Worm (Caenorhabditis elegans) whole organism, L4 larva: ENCODE results near the gene T12B5.15.

ENCODE experiments used
- fos-1 ChIP-seq: fragments of 150-350 bp; optimal IDR thresholded peaks from 2 replicates; lab custom pipeline; 2014; ENCODE audit warnings: missing biosample characterization, missing genetic modification characterization
- lir-3 ChIP-seq: sonication (generic microtip); optimal IDR thresholded peaks from 2 replicates; lab custom pipeline; 2016; ENCODE audit warnings: mild to moderate bottlenecking, missing genetic modification characterization, missing compliant biosample characterization
- mdl-1 ChIP-seq, 2 experiments: fragments of 150-350 bp in 1 of 2; sonication (generic microtip) in 1 of 2; optimal IDR thresholded peaks; 2 replicates each; lab custom pipeline; 2014 to 2017; ENCODE audit warnings: missing biosample characterization in 2 of 2, missing genetic modification characterization in 2 of 2
- mxl-2 ChIP-seq: fragments of 200-800 bp; sonication (Bioruptor generic); conservative IDR thresholded peaks from 2 replicates; pipeline ENCODE4 v1.3.6; 2022; ENCODE audit warnings: missing genetic modification reagents, missing genetic modification characterization, missing compliant biosample characterization
- pha-4 ChIP-seq, 2 experiments: fragments of 150-350 bp in 1 of 2; fragments of 200-800 bp in 1 of 2; sonication (Bioruptor generic) in 1 of 2; IDR thresholded peaks in 1 of 2; optimal IDR thresholded peaks in 1 of 2; 2 replicates each; pipeline versions ENCODE4 v1.3.6 to Lab custom; 2014 to 2022; ENCODE audit warnings: missing genetic modification characterization in 2 of 2, missing genetic modification reagents in 2 of 2, missing biosample characterization in 1 of 2, missing compliant biosample characterization in 1 of 2
- skn-1 ChIP-seq: fragments of 150-350 bp; optimal IDR thresholded peaks from 2 replicates; lab custom pipeline; 2014; ENCODE audit warnings: missing biosample characterization, missing genetic modification characterization
- unc-39 ChIP-seq: sonication (generic microtip); optimal IDR thresholded peaks from 2 replicates; lab custom pipeline; 2017; ENCODE audit warnings: missing biosample characterization, missing genetic modification characterization

- TF ChIP-seq skn-1 (no peak), mxl-2 (GFP tag; lab: Robert Waterston, UW) (no peak), unc-39 (tag; lab: Kevin White, UChicago) (no peak), mdl-1 (tag; optimal IDR thresholded peaks at IDR 0.05; lab: Kevin White, UChicago) (no peak), lir-3 (tag; lab: Kevin White, UChicago) (no peak), pha-4 (GFP tag; IDR thresholded peaks at IDR 0.05; lab: Robert Waterston, UW) (no peak), pha-4 (tag; optimal IDR thresholded peaks at IDR 0.05; lab: Kevin White, UChicago) (no peak), fos-1 (tag; lab: Kevin White, UChicago) (no peak)
Measured at ce11 chrIII:907311-907710, 47.1 kb downstream of the T12B5.15 start, which contains the start of gene F23H11.4.
